Fruit fly (Drosophila melanogaster) whole organism, embryonic: Measurements from ENCODE around the gene CG6178.

Experiments
- Blimp-1 ChIP-seq: fragments of 200-800 bp; sonication (Bioruptor generic); optimal IDR thresholded peaks from 3 replicates; lab custom pipeline; 2018; ENCODE audit warnings: missing biosample characterization, missing genetic modification characterization, mild to moderate bottlenecking, moderate library complexity, missing genetic modification reagents
- Bteb2 ChIP-seq: fragments of 200-800 bp; sonication (Bioruptor generic); optimal IDR thresholded peaks from 2 replicates; lab custom pipeline; 2016; ENCODE audit warnings: missing biosample characterization, missing genetic modification characterization
- CG10267 ChIP-seq: fragments of 200-800 bp; sonication (Bioruptor generic); optimal IDR thresholded peaks from 2 replicates; lab custom pipeline; 2018; ENCODE audit warnings: missing biosample characterization, mild to moderate bottlenecking, missing genetic modification characterization, moderate library complexity
- CG11247 ChIP-seq: fragments of 200-800 bp; sonication (Bioruptor generic); IDR thresholded peaks from 2 replicates; pipeline ENCODE4 v1.3.6; 2022; ENCODE audit warnings: missing biosample characterization, missing genetic modification characterization
- CG11695 ChIP-seq: fragments of 200-800 bp; sonication (Bioruptor generic); IDR thresholded peaks from 3 replicates; pipeline ENCODE4 v1.3.6; 2022; ENCODE audit warnings: missing biosample characterization, missing genetic modification characterization
- CG13123 ChIP-seq: fragments of 200-800 bp; sonication (Bioruptor generic); optimal IDR thresholded peaks from 2 replicates; lab custom pipeline; 2016; ENCODE audit warnings: missing biosample characterization, missing genetic modification characterization
- CG13287 ChIP-seq: fragments of 200-800 bp; sonication (Bioruptor generic); IDR thresholded peaks from 2 replicates; pipeline ENCODE4 v1.3.6; 2022; ENCODE audit warnings: missing biosample characterization, missing genetic modification characterization; ENCODE audit not compliant: partially characterized antibody
- CG13424 ChIP-seq: fragments of 200-800 bp; sonication (Bioruptor generic); optimal IDR thresholded peaks from 2 replicates; lab custom pipeline; 2019; ENCODE audit warnings: missing biosample characterization, mild to moderate bottlenecking, missing genetic modification characterization, moderate library complexity
- CG16813 ChIP-seq: fragments of 200-800 bp; sonication (Bioruptor generic); IDR thresholded peaks from 3 replicates; pipeline ENCODE4 v1.3.6; 2022; ENCODE audit warnings: missing biosample characterization, missing genetic modification characterization; ENCODE audit not compliant: partially characterized antibody
- CG18476 ChIP-seq: fragments of 200-800 bp; sonication (Bioruptor generic); optimal IDR thresholded peaks from 2 replicates; lab custom pipeline; 2016; ENCODE audit warnings: missing biosample characterization, mild to moderate bottlenecking, missing genetic modification characterization
- CG2678 ChIP-seq: fragments of 200-800 bp; sonication (Bioruptor generic); optimal IDR thresholded peaks from 3 replicates; lab custom pipeline; 2019; ENCODE audit warnings: missing biosample characterization, mild to moderate bottlenecking, missing genetic modification characterization, moderate library complexity
- CG31441 ChIP-seq: fragments of 200-800 bp; sonication (Bioruptor generic); IDR thresholded peaks from 2 replicates; pipeline ENCODE4 v1.3.6; 2022; ENCODE audit warnings: missing biosample characterization, missing genetic modification characterization
- CG32532 ChIP-seq: fragments of 200-800 bp; sonication (Bioruptor generic); IDR thresholded peaks from 2 replicates; pipeline ENCODE4 v1.3.6; 2022; ENCODE audit warnings: missing biosample characterization, missing genetic modification characterization
- CG3281 ChIP-seq: fragments of 200-800 bp; sonication (Bioruptor generic); optimal IDR thresholded peaks from 3 replicates; lab custom pipeline; 2017; ENCODE audit warnings: missing biosample characterization, mild to moderate bottlenecking, missing genetic modification characterization
- CG5180 ChIP-seq: fragments of 200-800 bp; sonication (Bioruptor generic); optimal IDR thresholded peaks from 3 replicates; lab custom pipeline; 2017; ENCODE audit warnings: missing biosample characterization, missing genetic modification characterization, mild to moderate bottlenecking, moderate library complexity, missing genetic modification reagents
- CG5245 ChIP-seq: fragments of 200-800 bp; sonication (Bioruptor generic); optimal IDR thresholded peaks from 3 replicates; lab custom pipeline; 2016; ENCODE audit warnings: missing biosample characterization, missing genetic modification characterization
- CG9215 ChIP-seq: fragments of 200-800 bp; sonication (Bioruptor generic); IDR thresholded peaks from 2 replicates; pipeline ENCODE4 v1.3.6; 2022; ENCODE audit warnings: missing biosample characterization, missing genetic modification characterization
- Dbx ChIP-seq: fragments of 200-800 bp; sonication (Bioruptor generic); IDR thresholded peaks from 3 replicates; pipeline ENCODE4 v1.3.6; 2022; ENCODE audit warnings: missing biosample characterization, missing genetic modification characterization
- Doc2 ChIP-seq: fragments of 200-800 bp; sonication (Bioruptor generic); IDR thresholded peaks from 2 replicates; pipeline ENCODE4 v1.3.6; 2022; ENCODE audit warnings: missing biosample characterization, missing genetic modification characterization
- E2f2 ChIP-seq: fragments of 200-800 bp; sonication (Bioruptor generic); IDR thresholded peaks from 2 replicates; pipeline ENCODE4 v1.3.6; 2022; ENCODE audit warnings: missing biosample characterization, missing genetic modification characterization
- Gsc ChIP-seq: fragments of 200-800 bp; sonication (Bioruptor generic); IDR thresholded peaks from 2 replicates; pipeline ENCODE4 v1.3.6; 2022; ENCODE audit warnings: missing biosample characterization, missing genetic modification characterization
- Gug ChIP-seq: fragments of 200-800 bp; sonication (Bioruptor generic); IDR thresholded peaks from 4 replicates; pipeline ENCODE4 v1.3.6; 2022; ENCODE audit warnings: missing biosample characterization, missing genetic modification characterization
- HHEX ChIP-seq: fragments of 200-800 bp; sonication (Bioruptor generic); optimal IDR thresholded peaks from 3 replicates; lab custom pipeline; 2017; ENCODE audit warnings: missing biosample characterization, mild to moderate bottlenecking, missing genetic modification characterization, missing genetic modification reagents
- Hmr ChIP-seq: fragments of 200-800 bp; sonication (Bioruptor generic); optimal IDR thresholded peaks from 3 replicates; lab custom pipeline; 2017; ENCODE audit warnings: mild to moderate bottlenecking, missing biosample characterization, missing genetic modification reagents, missing genetic modification characterization
- Hsf ChIP-seq: fragments of 200-800 bp; sonication (Bioruptor generic); optimal IDR thresholded peaks from 3 replicates; lab custom pipeline; 2016; ENCODE audit warnings: missing biosample characterization, missing genetic modification characterization
- Lim3 ChIP-seq: fragments of 200-800 bp; sonication (Bioruptor generic); IDR thresholded peaks from 2 replicates; pipeline ENCODE4 v1.3.6; 2022; ENCODE audit warnings: missing biosample characterization, missing genetic modification characterization
- MESR4 ChIP-seq: fragments of 200-800 bp; sonication (Bioruptor generic); optimal IDR thresholded peaks from 2 replicates; lab custom pipeline; 2018; ENCODE audit warnings: missing biosample characterization, mild to moderate bottlenecking, missing genetic modification characterization, moderate library complexity
- NC2α ChIP-seq: fragments of 200-800 bp; sonication (Bioruptor generic); optimal IDR thresholded peaks from 2 replicates; lab custom pipeline; 2016; ENCODE audit warnings: missing biosample characterization, missing genetic modification characterization
- Nf-YC ChIP-seq: fragments of 200-800 bp; optimal IDR thresholded peaks from 3 replicates; lab custom pipeline; 2019; ENCODE audit warnings: missing biosample characterization, mild to moderate bottlenecking, missing genetic modification characterization, moderate library complexity
- Sin3A ChIP-seq: fragments of >200 bp; optimal IDR thresholded peaks from 2 replicates; lab custom pipeline; 2018
- bigmax ChIP-seq: fragments of 200-800 bp; sonication (Bioruptor generic); optimal IDR thresholded peaks from 2 replicates; lab custom pipeline; 2018; ENCODE audit warnings: missing biosample characterization, mild to moderate bottlenecking, missing genetic modification characterization
- btn ChIP-seq: fragments of 200-800 bp; sonication (Bioruptor generic); optimal IDR thresholded peaks from 2 replicates; lab custom pipeline; 2016; ENCODE audit warnings: missing biosample characterization, missing genetic modification characterization
- chm ChIP-seq: fragments of 200-800 bp; sonication (Bioruptor generic); IDR thresholded peaks from 2 replicates; pipeline ENCODE4 v1.3.6; 2022; ENCODE audit warnings: missing biosample characterization, missing genetic modification characterization
- chn ChIP-seq: fragments of 200-800 bp; sonication (Bioruptor generic); optimal IDR thresholded peaks from 2 replicates; lab custom pipeline; 2016; ENCODE audit warnings: missing biosample characterization, missing genetic modification characterization
- ems ChIP-seq: fragments of 200-800 bp; sonication (Bioruptor generic); optimal IDR thresholded peaks from 3 replicates; lab custom pipeline; 2016; ENCODE audit warnings: missing biosample characterization, missing genetic modification characterization
- esg ChIP-seq: fragments of 200-800 bp; sonication (Bioruptor generic); conservative IDR thresholded peaks from 2 replicates; pipeline ENCODE4 v1.3.6; 2022; ENCODE audit warnings: missing biosample characterization, missing genetic modification characterization
- gcm2 ChIP-seq: fragments of 200-800 bp; sonication (Bioruptor generic); optimal IDR thresholded peaks from 2 replicates; lab custom pipeline; 2016; ENCODE audit warnings: missing biosample characterization, missing genetic modification characterization
- hb ChIP-seq: fragments of 200-800 bp; sonication (Bioruptor generic); IDR thresholded peaks from 3 replicates; pipeline ENCODE4 v1.3.6; 2022; ENCODE audit warnings: missing biosample characterization, missing genetic modification characterization; ENCODE audit not compliant: partially characterized antibody
- jing ChIP-seq: fragments of 200-800 bp; sonication (Bioruptor generic); optimal IDR thresholded peaks from 2 replicates; lab custom pipeline; 2018; ENCODE audit warnings: missing biosample characterization, mild to moderate bottlenecking, missing genetic modification characterization
- lab ChIP-seq: fragments of 200-800 bp; sonication (Bioruptor generic); optimal IDR thresholded peaks from 3 replicates; lab custom pipeline; 2017; ENCODE audit warnings: missing biosample characterization, missing genetic modification characterization, mild to moderate bottlenecking, moderate library complexity, missing genetic modification reagents
- oc ChIP-seq: fragments of 200-800 bp; sonication (Bioruptor generic); optimal IDR thresholded peaks from 2 replicates; lab custom pipeline; 2018; ENCODE audit warnings: missing biosample characterization, mild to moderate bottlenecking, missing genetic modification characterization, moderate library complexity
- org-1 ChIP-seq: fragments of 200-800 bp; sonication (Bioruptor generic); optimal IDR thresholded peaks from 2 replicates; lab custom pipeline; 2017; ENCODE audit warnings: missing biosample characterization, missing genetic modification characterization
- pita ChIP-seq: fragments of 200-800 bp; sonication (Bioruptor generic); optimal IDR thresholded peaks from 2 replicates; lab custom pipeline; 2017; ENCODE audit warnings: missing biosample characterization, mild to moderate bottlenecking, missing genetic modification characterization
- repo ChIP-seq: fragments of 200-800 bp; sonication (Bioruptor generic); optimal IDR thresholded peaks from 2 replicates; lab custom pipeline; 2016; ENCODE audit warnings: missing biosample characterization, missing genetic modification characterization
- row ChIP-seq: fragments of 200-800 bp; sonication (Bioruptor generic); IDR thresholded peaks from 3 replicates; pipeline ENCODE4 v1.3.6; 2022; ENCODE audit warnings: missing biosample characterization, missing genetic modification characterization
- run ChIP-seq: fragments of 200-800 bp; sonication (Bioruptor generic); optimal IDR thresholded peaks from 3 replicates; lab custom pipeline; 2018; ENCODE audit warnings: missing biosample characterization, mild to moderate bottlenecking, missing genetic modification characterization
- sim ChIP-seq: fragments of 200-800 bp; sonication (Bioruptor generic); IDR thresholded peaks from 2 replicates; pipeline ENCODE4 v1.3.6; 2022; ENCODE audit warnings: missing biosample characterization, missing genetic modification characterization
- sob ChIP-seq: fragments of 200-800 bp; sonication (Bioruptor generic); IDR thresholded peaks from 2 replicates; pipeline ENCODE4 v1.3.6; 2022; ENCODE audit warnings: missing biosample characterization, missing genetic modification characterization
- tna ChIP-seq: fragments of 200-800 bp; sonication (Bioruptor generic); IDR thresholded peaks from 2 replicates; pipeline ENCODE4 v1.3.6; 2022; ENCODE audit warnings: missing biosample characterization, missing genetic modification characterization; ENCODE audit not compliant: partially characterized antibody
- zen ChIP-seq: fragments of 200-800 bp; sonication (Bioruptor generic); optimal IDR thresholded peaks from 3 replicates; lab custom pipeline; 2018; ENCODE audit warnings: missing biosample characterization, mild to moderate bottlenecking, missing genetic modification characterization, moderate library complexity
- zf30C ChIP-seq: fragments of 200-800 bp; sonication (Bioruptor generic); optimal IDR thresholded peaks from 3 replicates; lab custom pipeline; 2018; ENCODE audit warnings: missing biosample characterization, mild to moderate bottlenecking, missing genetic modification characterization

Gene CG6178

DNA sequence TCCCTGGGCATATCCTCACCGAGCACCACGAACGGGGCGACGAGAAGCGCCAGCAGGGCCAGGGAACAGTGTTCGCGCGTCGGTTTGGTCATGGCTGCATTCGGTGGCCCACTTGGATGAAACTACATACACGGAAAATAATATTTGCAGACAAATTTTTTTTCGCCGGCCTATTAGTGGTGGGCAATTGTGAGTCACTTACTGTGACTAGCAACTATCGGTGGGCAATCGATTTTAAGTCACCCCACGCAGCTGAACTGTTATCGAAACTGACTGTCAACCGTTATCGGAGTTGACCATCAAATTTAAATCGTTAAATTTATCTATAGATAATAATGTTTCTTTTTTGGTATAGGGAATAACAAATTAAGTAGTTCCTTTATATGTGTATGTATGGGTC, 17.2 kb downstream of the CG6178 start, which contains the start of gene CG5510 (continued):
- TF ChIP-seq Hmr (GFP tag; lab: Kevin White, UChicago) (peak; percentile 62), org-1 (GFP tag; lab: Kevin White, UChicago) (no peak), Lim3 (GFP tag; lab: Robert Waterston, UW) (no peak), CG2678 (tag; lab: Kevin White, UChicago) (no peak), chm (GFP tag; lab: Robert Waterston, UW) (peak; percentile 46; the same call in 1 of the 2 replicates), pita (GFP tag; lab: Kevin White, UChicago) (no peak), CG32532 (GFP tag; lab: Robert Waterston, UW) (peak; percentile 65), esg (no peak), btn (GFP tag; lab: Kevin White, UChicago) (no peak), row (GFP tag; lab: Robert Waterston, UW) (peak; percentile 83), CG31441 (GFP tag; lab: Robert Waterston, UW) (peak; percentile 91), CG5245 (peak; percentile 9), Nf-YC (tag; lab: Kevin White, UChicago) (peak; percentile 61), zen (peak; percentile 66), chn (GFP tag; lab: Kevin White, UChicago) (peak; percentile 62), sim (GFP tag; lab: Robert Waterston, UW) (no peak), CG5180 (no peak), CG11247 (GFP tag; lab: Robert Waterston, UW) (peak; percentile 63; the same call in 1 of the 2 replicates), HHEX (GFP tag; lab: Kevin White, UChicago) (peak; percentile 26), CG11695 (no peak; the same call in 2 of the 3 replicates), gcm2 (no peak), NC2α (GFP tag; lab: Kevin White, UChicago) (no peak), tna (peak; percentile 98), Dbx (peak; percentile 84), jing (GFP tag; lab: Kevin White, UChicago) (no peak), run (tag; lab: Kevin White, UChicago) (no peak), Blimp-1 (GFP tag; lab: Kevin White, UChicago) (peak; percentile 25), bigmax (GFP tag; lab: Kevin White, UChicago) (no peak), Doc2 (no peak), CG13287 (GFP tag; lab: Robert Waterston, UW) (peak; percentile 99), CG16813 (GFP tag; lab: Robert Waterston, UW) (peak; percentile 98), CG13424 (tag; lab: Kevin White, UChicago) (peak; percentile 39), Hsf (GFP tag; lab: Kevin White, UChicago) (peak; percentile 47), CG9215 (GFP tag; lab: Robert Waterston, UW) (peak; percentile 34; the same call in 1 of the 2 replicates), CG10267 (peak; percentile 59), Gsc (GFP tag; lab: Robert Waterston, UW) (no peak), zf30C (GFP tag; lab: Kevin White, UChicago) (peak; percentile 94), oc (tag; lab: Kevin White, UChicago) (peak; percentile 10), E2f2 (GFP tag; lab: Robert Waterston, UW) (peak; percentile 95), hb (GFP tag; lab: Robert Waterston, UW) (peak; percentile 96), repo (peak; percentile 18), CG13123 (no peak), CG3281 (no peak), CG18476 (peak; percentile 33), lab (GFP tag; lab: Kevin White, UChicago) (no peak), sob (GFP tag; lab: Robert Waterston, UW) (peak; percentile 58), Bteb2 (GFP tag; lab: Kevin White, UChicago) (peak; percentile 11), Sin3A (peak; percentile 61), ems (peak; percentile 71), MESR4 (peak; percentile 90), Gug (GFP tag; lab: Robert Waterston, UW) (peak; percentile 64; the same call in 2 of the 4 replicates)
